Worm (Caenorhabditis elegans): ENCODE measurements around the gene epc-1.

DNA sequence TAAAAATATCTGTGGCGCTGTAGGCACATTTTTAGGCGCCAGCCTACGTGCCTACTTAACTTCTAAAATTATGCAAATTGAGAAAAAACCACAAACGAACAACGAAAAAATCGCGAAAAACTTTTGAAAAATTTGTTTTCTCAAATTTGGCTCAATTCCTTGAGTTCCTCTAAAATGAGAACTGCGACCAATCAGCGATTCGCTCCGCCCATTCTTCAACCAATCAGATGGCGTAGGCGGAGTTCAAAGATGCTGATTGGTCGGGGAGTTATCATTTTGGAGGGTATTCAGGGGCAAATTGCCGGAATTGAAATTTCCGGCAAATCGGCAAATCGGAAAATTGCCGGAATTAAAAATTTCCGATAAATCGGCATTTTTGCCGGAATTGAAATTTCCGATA, 22.5 kb downstream of the epc-1 start:
- TF ChIP-seq scrt-1 (GFP tag; IDR thresholded peaks at IDR 0.05) (no peak), tbx-11 (GFP tag; IDR thresholded peaks at IDR 0.05) (no peak), ama-1 (optimal IDR thresholded peaks at IDR 0.05) (no peak), ceh-36 (tag; optimal IDR thresholded peaks at IDR 0.05) (no peak), hmg-4 (GFP tag; optimal IDR thresholded peaks at IDR 0.05) (no peak), pes-1 (GFP tag; IDR thresholded peaks at IDR 0.05) (no peak), F13C5.2 (tag; optimal IDR thresholded peaks at IDR 0.05) (no peak), aly-1 (tag; optimal IDR thresholded peaks at IDR 0.05) (no peak), ceh-13 (GFP tag; optimal IDR thresholded peaks at IDR 0.05) (no peak), sea-1 (GFP tag; conservative IDR thresholded peaks at IDR 0.05) (no peak), flt-1 (GFP tag; IDR thresholded peaks at IDR 0.05) (no peak), tbx-37 (GFP tag; conservative IDR thresholded peaks at IDR 0.05) (no peak)

Measured in whole organism, early embryonic.